Fruit fly (Drosophila melanogaster) whole organism, embryonic: ENCODE data around the gene CG2875.
A peak's percentile ranks its signal among the peaks of the same experiment; 100 is the strongest.

Experiments used
- Awh ChIP-seq: fragments of 200-800 bp; sonication (Bioruptor generic); IDR thresholded peaks from 2 replicates; pipeline ENCODE4, ENCODE4 v1.3.6; 2022; ENCODE audit warnings: missing biosample characterization, missing genetic modification characterization
- B-H1 ChIP-seq: fragments of 200-800 bp; sonication (Bioruptor generic); IDR thresholded peaks from 3 replicates; pipeline ENCODE4 v1.3.6; 2022; ENCODE audit warnings: missing biosample characterization, missing genetic modification characterization
- CG10267 ChIP-seq: fragments of 200-800 bp; sonication (Bioruptor generic); optimal IDR thresholded peaks from 2 replicates; lab custom pipeline; 2018; ENCODE audit warnings: missing biosample characterization, mild to moderate bottlenecking, missing genetic modification characterization, moderate library complexity
- CG14860 ChIP-seq: fragments of 200-800 bp; sonication (Bioruptor generic); IDR thresholded peaks from 3 replicates; pipeline ENCODE4 v1.3.6; 2022; ENCODE audit warnings: missing biosample characterization, missing genetic modification characterization; ENCODE audit not compliant: partially characterized antibody
- CG15269 ChIP-seq: fragments of 200-800 bp; sonication (Bioruptor generic); optimal IDR thresholded peaks from 2 replicates; lab custom pipeline; 2018; ENCODE audit warnings: missing biosample characterization, mild to moderate bottlenecking, missing genetic modification characterization, moderate library complexity
- CG1529 ChIP-seq: fragments of 200-800 bp; sonication (Bioruptor generic); optimal IDR thresholded peaks from 3 replicates; lab custom pipeline; 2018; ENCODE audit warnings: missing biosample characterization, missing genetic modification characterization
- CG1647 ChIP-seq: fragments of 200-800 bp; sonication (Bioruptor generic); optimal IDR thresholded peaks from 3 replicates; lab custom pipeline; 2016; ENCODE audit warnings: missing biosample characterization, missing genetic modification characterization
- CG16779 ChIP-seq: fragments of 200-800 bp; sonication (Bioruptor generic); IDR thresholded peaks from 2 replicates; pipeline ENCODE4 v1.3.6; 2022; ENCODE audit warnings: missing biosample characterization, missing genetic modification characterization
- CG17359 ChIP-seq: fragments of 200-800 bp; sonication (Bioruptor generic); optimal IDR thresholded peaks from 3 replicates; lab custom pipeline; 2018; ENCODE audit warnings: missing biosample characterization, mild to moderate bottlenecking, missing genetic modification characterization, moderate library complexity
- CG17361 ChIP-seq: fragments of 200-800 bp; sonication (Bioruptor generic); IDR thresholded peaks from 3 replicates; pipeline ENCODE4 v1.3.6; 2022; ENCODE audit warnings: missing biosample characterization, missing genetic modification characterization
- CG2712 ChIP-seq: fragments of 200-800 bp; optimal IDR thresholded peaks from 3 replicates; lab custom pipeline; 2019; ENCODE audit warnings: missing biosample characterization, mild to moderate bottlenecking, missing genetic modification characterization, moderate library complexity
- CG30403 ChIP-seq: fragments of 200-800 bp; sonication (Bioruptor generic); optimal IDR thresholded peaks from 3 replicates; lab custom pipeline; 2016; ENCODE audit warnings: missing biosample characterization, missing genetic modification characterization
- CG3065 ChIP-seq: fragments of 200-800 bp; sonication (Bioruptor generic); optimal IDR thresholded peaks from 2 replicates; lab custom pipeline; 2016; ENCODE audit warnings: missing biosample characterization, missing genetic modification characterization
- CG31388 ChIP-seq: fragments of 200-800 bp; sonication (Bioruptor generic); optimal IDR thresholded peaks from 2 replicates; lab custom pipeline; 2016; ENCODE audit warnings: missing biosample characterization, missing genetic modification characterization
- CG3407 ChIP-seq: fragments of 200-800 bp; sonication (Bioruptor generic); optimal IDR thresholded peaks from 2 replicates; lab custom pipeline; 2018; ENCODE audit warnings: missing biosample characterization, mild to moderate bottlenecking, missing genetic modification characterization
- CG3847 ChIP-seq: fragments of 200-800 bp; sonication (Bioruptor generic); IDR thresholded peaks from 2 replicates; pipeline ENCODE4 v1.3.6; 2022; ENCODE audit warnings: missing biosample characterization, missing genetic modification characterization
- CG8290 ChIP-seq, 3 experiments: fragments of 200-800 bp; sonication (Bioruptor generic); optimal IDR thresholded peaks; 2 replicates each; lab custom pipeline; 2016 to 2019; ENCODE audit warnings: missing biosample characterization in 3 of 3, missing genetic modification characterization in 3 of 3, mild to moderate bottlenecking in 2 of 3, moderate library complexity in 1 of 3
- CG8944 ChIP-seq: fragments of 200-800 bp; sonication (Bioruptor generic); optimal IDR thresholded peaks from 3 replicates; lab custom pipeline; 2016; ENCODE audit warnings: missing biosample characterization, missing genetic modification characterization
- CkIIα-i1 ChIP-seq: fragments of 200-800 bp; sonication (Bioruptor generic); IDR thresholded peaks from 2 replicates; pipeline ENCODE4 v1.3.6; 2022; ENCODE audit warnings: missing biosample characterization, missing genetic modification characterization
- E2f2 ChIP-seq: fragments of 200-800 bp; sonication (Bioruptor generic); IDR thresholded peaks from 2 replicates; pipeline ENCODE4 v1.3.6; 2022; ENCODE audit warnings: missing biosample characterization, missing genetic modification characterization
- Fer3 ChIP-seq: fragments of 200-800 bp; sonication (Bioruptor generic); optimal IDR thresholded peaks from 2 replicates; lab custom pipeline; 2018; ENCODE audit warnings: missing biosample characterization, mild to moderate bottlenecking, missing genetic modification characterization, moderate library complexity
- Hsf ChIP-seq: fragments of 200-800 bp; sonication (Bioruptor generic); optimal IDR thresholded peaks from 3 replicates; lab custom pipeline; 2016; ENCODE audit warnings: missing biosample characterization, missing genetic modification characterization
- Mrtf ChIP-seq: fragments of 200-800 bp; sonication (Bioruptor generic); IDR thresholded peaks from 3 replicates; pipeline ENCODE4 v1.3.6; 2022; ENCODE audit warnings: missing biosample characterization, missing genetic modification characterization
- Nf-YB ChIP-seq: fragments of 200-800 bp; sonication (Bioruptor generic); optimal IDR thresholded peaks from 3 replicates; lab custom pipeline; 2019; ENCODE audit warnings: missing biosample characterization, mild to moderate bottlenecking, missing genetic modification characterization, moderate library complexity
- Opbp ChIP-seq: fragments of 200-800 bp; sonication (Bioruptor generic); IDR thresholded peaks from 3 replicates; pipeline ENCODE4 v1.3.6; 2022; ENCODE audit warnings: missing biosample characterization, missing genetic modification characterization; ENCODE audit not compliant: partially characterized antibody
- Optix ChIP-seq: fragments of 200-800 bp; sonication (Bioruptor generic); IDR thresholded peaks from 3 replicates; pipeline ENCODE4 v1.3.6; 2022; ENCODE audit warnings: missing biosample characterization, missing genetic modification characterization
- Sox102F ChIP-seq: fragments of 200-800 bp; sonication (Bioruptor generic); optimal IDR thresholded peaks from 2 replicates; lab custom pipeline; 2018; ENCODE audit warnings: missing biosample characterization, mild to moderate bottlenecking, missing genetic modification characterization, moderate library complexity
- Taf1 ChIP-seq: fragments of 200-800 bp; sonication (Bioruptor generic); IDR thresholded peaks from 2 replicates; pipeline ENCODE4 v1.3.6; 2022; ENCODE audit warnings: missing biosample characterization, missing genetic modification characterization
- ash1 ChIP-seq: fragments of 200-800 bp; sonication (Bioruptor generic); optimal IDR thresholded peaks from 2 replicates; lab custom pipeline; 2018; ENCODE audit warnings: missing biosample characterization, mild to moderate bottlenecking, missing genetic modification characterization
- caup ChIP-seq: fragments of 200-800 bp; sonication (Bioruptor generic); optimal IDR thresholded peaks from 3 replicates; lab custom pipeline; 2017; ENCODE audit warnings: missing biosample characterization, mild to moderate bottlenecking, missing genetic modification characterization, moderate library complexity; ENCODE audit not compliant: severe bottlenecking
- corto ChIP-seq: fragments of 200-800 bp; sonication (Bioruptor generic); optimal IDR thresholded peaks from 2 replicates; lab custom pipeline; 2016; ENCODE audit warnings: missing biosample characterization, mild to moderate bottlenecking, missing genetic modification characterization, moderate library complexity
- crp ChIP-seq, 2 experiments: fragments of 200-800 bp; sonication (Bioruptor generic); optimal IDR thresholded peaks; 2 replicates in 1 of 2; 3 replicates in 1 of 2; lab custom pipeline; 2017; ENCODE audit warnings: missing biosample characterization in 2 of 2, missing genetic modification characterization in 2 of 2, mild to moderate bottlenecking in 1 of 2, moderate library complexity in 1 of 2
- dimm ChIP-seq: fragments of 200-800 bp; sonication (Bioruptor generic); IDR thresholded peaks from 2 replicates; pipeline ENCODE4 v1.3.6; 2022; ENCODE audit warnings: missing biosample characterization, missing genetic modification characterization
- fd102C ChIP-seq: fragments of 200-800 bp; sonication (Bioruptor generic); optimal IDR thresholded peaks from 2 replicates; lab custom pipeline; 2018; ENCODE audit warnings: missing biosample characterization, mild to moderate bottlenecking, missing genetic modification characterization, moderate library complexity
- fd3F ChIP-seq: fragments of 200-800 bp; sonication (Bioruptor generic); optimal IDR thresholded peaks from 2 replicates; lab custom pipeline; 2018; ENCODE audit warnings: missing biosample characterization, mild to moderate bottlenecking, missing genetic modification characterization, moderate library complexity
- gcm ChIP-seq: fragments of 200-800 bp; sonication (Bioruptor generic); optimal IDR thresholded peaks from 2 replicates; lab custom pipeline; 2019; ENCODE audit warnings: missing biosample characterization, mild to moderate bottlenecking, missing genetic modification characterization, moderate library complexity
- lab ChIP-seq: fragments of 200-800 bp; sonication (Bioruptor generic); optimal IDR thresholded peaks from 3 replicates; lab custom pipeline; 2017; ENCODE audit warnings: missing biosample characterization, missing genetic modification characterization, mild to moderate bottlenecking, moderate library complexity, missing genetic modification reagents
- lilli ChIP-seq: fragments of 200-800 bp; sonication (Bioruptor generic); optimal IDR thresholded peaks from 3 replicates; lab custom pipeline; 2016; ENCODE audit warnings: missing biosample characterization, missing genetic modification characterization
- oc ChIP-seq: fragments of 200-800 bp; sonication (Bioruptor generic); optimal IDR thresholded peaks from 2 replicates; lab custom pipeline; 2018; ENCODE audit warnings: missing biosample characterization, mild to moderate bottlenecking, missing genetic modification characterization, moderate library complexity
- pfk ChIP-seq: fragments of 200-800 bp; sonication (Bioruptor generic); optimal IDR thresholded peaks from 2 replicates; lab custom pipeline; 2018; ENCODE audit warnings: missing biosample characterization, mild to moderate bottlenecking, missing genetic modification characterization, moderate library complexity
- pho ChIP-seq: fragments of 200-800 bp; sonication (Bioruptor generic); optimal IDR thresholded peaks from 2 replicates; lab custom pipeline; 2016; ENCODE audit warnings: missing biosample characterization, missing genetic modification characterization
- sc ChIP-seq, 3 experiments: fragments of >200 bp in 2 of 3; fragments of 200-800 bp in 1 of 3; sonication (Bioruptor generic) in 1 of 3; optimal IDR thresholded peaks; 2 replicates in 2 of 3; 3 replicates in 1 of 3; lab custom pipeline; 2017; ENCODE audit warnings: mild to moderate bottlenecking in 1 of 3, missing biosample characterization in 1 of 3, missing genetic modification characterization in 1 of 3, missing genetic modification reagents in 1 of 3
- slp2 ChIP-seq: fragments of 200-800 bp; sonication (Bioruptor generic); optimal IDR thresholded peaks from 2 replicates; lab custom pipeline; 2016; ENCODE audit warnings: missing biosample characterization, missing genetic modification characterization
- stc ChIP-seq: fragments of 200-800 bp; sonication (Bioruptor generic); IDR thresholded peaks from 2 replicates; pipeline ENCODE4 v1.3.6; 2022; ENCODE audit warnings: missing biosample characterization, missing genetic modification characterization
- tna ChIP-seq: fragments of 200-800 bp; sonication (Bioruptor generic); IDR thresholded peaks from 2 replicates; pipeline ENCODE4 v1.3.6; 2022; ENCODE audit warnings: missing biosample characterization, missing genetic modification characterization; ENCODE audit not compliant: partially characterized antibody
- usp ChIP-seq: fragments of >200 bp; optimal IDR thresholded peaks from 2 replicates; lab custom pipeline; 2017; ENCODE audit warnings: missing biosample characterization, missing genetic modification characterization
- wor ChIP-seq: fragments of 200-800 bp; sonication (Bioruptor generic); IDR thresholded peaks from 2 replicates; pipeline ENCODE4 v1.3.6; 2022; ENCODE audit warnings: missing biosample characterization, missing genetic modification characterization

The CG2875 gene

DNA sequence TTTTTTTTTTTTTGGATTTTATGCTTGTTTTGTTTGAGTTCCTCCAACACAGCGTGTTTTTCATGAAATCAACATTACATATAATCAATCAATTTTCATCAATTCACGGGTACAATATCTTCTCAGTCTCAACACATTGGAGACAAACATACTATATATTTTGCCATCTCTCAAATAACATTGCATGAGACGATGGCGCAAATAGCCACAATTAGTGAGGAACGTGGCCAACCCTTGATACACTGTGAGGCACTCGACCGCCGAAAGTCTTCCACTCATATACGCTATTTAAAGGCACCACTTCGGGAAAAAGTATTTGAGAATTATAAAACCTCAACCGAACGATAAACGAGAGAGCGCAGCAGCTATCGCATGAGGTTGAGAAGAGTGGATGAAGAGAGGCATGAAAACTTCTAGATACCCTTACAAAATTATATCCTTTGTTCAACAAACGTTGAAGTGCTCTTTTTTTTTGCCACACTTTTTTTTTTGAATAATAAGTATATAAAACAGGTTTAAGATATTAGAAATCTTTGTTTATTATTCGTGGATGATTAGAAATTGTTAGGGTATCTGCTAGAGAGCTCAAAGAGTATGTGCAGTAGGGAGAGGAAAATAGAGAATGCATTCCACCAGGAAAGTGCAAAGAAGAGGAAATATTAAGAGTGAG, 27.4 kb downstream of the CG2875 start (continued):
- TF ChIP-seq CkIIα-i1 (GFP tag; lab: Robert Waterston, UW) (no peak), CG16779 (GFP tag; lab: Robert Waterston, UW) (no peak), sc (optimal IDR thresholded peaks at IDR 0.05; lab: Kevin White, UChicago) (no peak), sc (GFP tag; optimal IDR thresholded peaks at IDR 0.05; lab: Kevin White, UChicago) (peak; percentile 76), Nf-YB (GFP tag; lab: Kevin White, UChicago) (peak; percentile 70), CG31388 (peak; percentile 60), E2f2 (GFP tag; lab: Robert Waterston, UW) (peak; percentile 76), caup (GFP tag; lab: Kevin White, UChicago) (peak; percentile 72), CG2712 (tag; lab: Kevin White, UChicago) (peak; percentile 93), Mrtf (GFP tag; lab: Robert Waterston, UW) (peak; percentile 65; the same call in 1 of the 3 replicates), CG1647 (peak; percentile 48), lilli (GFP tag; lab: Kevin White, UChicago) (peak; percentile 69), Taf1 (GFP tag; lab: Robert Waterston, UW) (no peak), B-H1 (GFP tag; lab: Robert Waterston, UW) (peak; percentile 71), usp (GFP tag; lab: Kevin White, UChicago) (no peak), dimm (peak; percentile 82), wor (GFP tag; lab: Robert Waterston, UW) (peak; percentile 93), Optix (GFP tag; lab: Robert Waterston, UW) (peak; percentile 73), CG3847 (GFP tag; lab: Robert Waterston, UW) (peak; percentile 54), CG15269 (tag; lab: Kevin White, UChicago) (peak; percentile 87), tna (GFP tag; lab: Robert Waterston, UW) (peak; percentile 51), CG10267 (peak; percentile 88), lab (GFP tag; lab: Kevin White, UChicago) (peak; percentile 78), pho (peak; percentile 42), ash1 (GFP tag; lab: Kevin White, UChicago) (no peak), fd102C (GFP tag; lab: Kevin White, UChicago) (no peak), fd3F (GFP tag; lab: Kevin White, UChicago) (peak; percentile 65), CG8290 (GFP tag; optimal IDR thresholded peaks at IDR 0.05; lab: Kevin White, UChicago) (peak; percentile 50), CG8290 (tag; optimal IDR thresholded peaks at IDR 0.05; lab: Kevin White, UChicago) (peak in 1 of 2 experiments; percentile 2), gcm (GFP tag; lab: Kevin White, UChicago) (peak; percentile 93), slp2 (GFP tag; lab: Kevin White, UChicago) (no peak), pfk (GFP tag; lab: Kevin White, UChicago) (no peak), CG8944 (GFP tag; lab: Kevin White, UChicago) (peak; percentile 64), corto (GFP tag; lab: Kevin White, UChicago) (peak; percentile 30), Fer3 (tag; lab: Kevin White, UChicago) (peak; percentile 75), crp (GFP tag; optimal IDR thresholded peaks at IDR 0.05; lab: Kevin White, UChicago) (peak in 1 of 2 experiments; percentile 44), CG1529 (peak; percentile 89), CG30403 (peak; percentile 87), CG17361 (GFP tag; lab: Robert Waterston, UW) (peak; percentile 68), CG3407 (GFP tag; lab: Kevin White, UChicago) (peak; percentile 89), Hsf (GFP tag; lab: Kevin White, UChicago) (peak; percentile 85), stc (GFP tag; lab: Robert Waterston, UW) (peak; percentile 88), CG17359 (tag; lab: Kevin White, UChicago) (peak; percentile 94), Sox102F (peak; percentile 96), oc (tag; lab: Kevin White, UChicago) (peak; percentile 93), Opbp (GFP tag; lab: Robert Waterston, UW) (no peak; the same call in 1 of the 3 replicates), CG3065 (GFP tag; lab: Kevin White, UChicago) (peak; percentile 54), CG14860 (GFP tag; lab: Robert Waterston, UW) (peak; percentile 46; the same call in 2 of the 3 replicates), Awh (peak; percentile 94)
